Worm (Caenorhabditis elegans) whole organism, L1 larva: ENCODE results near the gene C24H11.5.

Source experiments
- C04F5.9 ChIP-seq: sonication (generic microtip); optimal IDR thresholded peaks from 2 replicates; lab custom pipeline; 2016; ENCODE audit warnings: missing genetic modification characterization, missing compliant biosample characterization
- C16A3.4 ChIP-seq: fragments of 150-350 bp; optimal IDR thresholded peaks from 2 replicates; lab custom pipeline; 2014; ENCODE audit warnings: missing biosample characterization, missing genetic modification characterization
- C34B4.2 ChIP-seq: sonication (generic microtip); optimal IDR thresholded peaks from 2 replicates; lab custom pipeline; 2017; ENCODE audit warnings: mild to moderate bottlenecking, missing genetic modification characterization, missing compliant biosample characterization
- F16B12.6 ChIP-seq: fragments of 150-350 bp; optimal IDR thresholded peaks from 2 replicates; lab custom pipeline; 2014; ENCODE audit warnings: missing biosample characterization, missing genetic modification characterization
- alr-1 ChIP-seq: fragments of 200-800 bp; sonication (Bioruptor generic); optimal IDR thresholded peaks from 2 replicates; lab custom pipeline; 2018; ENCODE audit warnings: borderline replicate concordance, mild to moderate bottlenecking, missing genetic modification characterization, missing compliant biosample characterization
- aly-2 ChIP-seq: fragments of 150-350 bp; optimal IDR thresholded peaks from 2 replicates; lab custom pipeline; 2014; ENCODE audit warnings: missing biosample characterization, missing genetic modification characterization
- blmp-1 ChIP-seq: fragments of 150-350 bp; optimal IDR thresholded peaks from 2 replicates; lab custom pipeline; 2014; ENCODE audit warnings: missing biosample characterization, missing genetic modification characterization
- ceh-82 ChIP-seq, 3 experiments: fragments of 150-350 bp in 1 of 3; sonication (generic microtip) in 2 of 3; optimal IDR thresholded peaks; 2 replicates each; lab custom pipeline; 2014 to 2017; ENCODE audit warnings: missing biosample characterization in 3 of 3, missing genetic modification characterization in 3 of 3
- ceh-88 ChIP-seq: fragments of 200-800 bp; sonication (Bioruptor generic); IDR thresholded peaks from 2 replicates; pipeline ENCODE4 v1.3.6; 2022; ENCODE audit warnings: missing genetic modification characterization, missing compliant biosample characterization
- ceh-90 ChIP-seq: sonication (generic microtip); optimal IDR thresholded peaks from 2 replicates; lab custom pipeline; 2016; ENCODE audit warnings: missing genetic modification characterization, missing compliant biosample characterization
- dpl-1 ChIP-seq, 3 experiments: fragments of 150-350 bp in 2 of 3; sonication (generic microtip) in 1 of 3; optimal IDR thresholded peaks; 2 replicates each; lab custom pipeline; 2014 to 2017; ENCODE audit warnings: missing biosample characterization in 3 of 3, missing genetic modification characterization in 3 of 3, missing genetic modification reagents in 3 of 3
- efl-1 ChIP-seq, 4 experiments: fragments of 150-350 bp; optimal IDR thresholded peaks in 3 of 4; peaks in 1 of 4; 1 replicate in 1 of 4; 2 replicates in 3 of 4; lab custom pipeline; 2014; ENCODE audit warnings: missing biosample characterization in 2 of 4, missing genetic modification characterization in 2 of 4, missing genetic modification reagents in 2 of 4
- efl-3 ChIP-seq: fragments of 200-800 bp; sonication (Bioruptor generic); optimal IDR thresholded peaks from 2 replicates; lab custom pipeline; 2018; ENCODE audit warnings: mild to moderate bottlenecking, missing genetic modification characterization, missing compliant biosample characterization
- egl-27 ChIP-seq, 2 experiments: fragments of 150-350 bp in 1 of 2; sonication (generic microtip); optimal IDR thresholded peaks; 3 replicates each; lab custom pipeline; 2017 to 2018; ENCODE audit warnings: missing biosample characterization in 2 of 2, missing genetic modification characterization in 2 of 2, missing genetic modification reagents in 2 of 2
- elt-2 ChIP-seq: sonication (generic microtip); optimal IDR thresholded peaks from 2 replicates; lab custom pipeline; 2016; ENCODE audit warnings: missing genetic modification characterization, mild to moderate bottlenecking, inconsistent platforms, missing compliant biosample characterization, missing genetic modification reagents
- elt-3 ChIP-seq, 6 experiments: fragments of 150-350 bp in 1 of 6; sonication (generic microtip); optimal IDR thresholded peaks; 2 replicates each; lab custom pipeline; 2017 to 2018; ENCODE audit warnings: missing biosample characterization in 6 of 6, missing genetic modification characterization in 6 of 6, inconsistent platforms in 1 of 6
- ets-5 ChIP-seq: fragments of 200-800 bp; sonication (Bioruptor generic); IDR thresholded peaks from 2 replicates; pipeline ENCODE4 v1.3.6; 2022; ENCODE audit warnings: missing genetic modification characterization, missing compliant biosample characterization
- fkh-10 ChIP-seq: sonication (generic microtip); optimal IDR thresholded peaks from 2 replicates; lab custom pipeline; 2017; ENCODE audit warnings: missing biosample characterization, missing genetic modification reagents, missing genetic modification characterization
- fkh-8 ChIP-seq: sonication (generic microtip); optimal IDR thresholded peaks from 2 replicates; lab custom pipeline; 2016; ENCODE audit warnings: mild to moderate bottlenecking, missing genetic modification characterization, missing compliant biosample characterization
- fos-1 ChIP-seq: fragments of 150-350 bp; optimal IDR thresholded peaks from 2 replicates; lab custom pipeline; 2014; ENCODE audit warnings: missing biosample characterization, missing genetic modification characterization
- hlh-4 ChIP-seq: sonication (generic microtip); optimal IDR thresholded peaks from 2 replicates; lab custom pipeline; 2016; ENCODE audit warnings: mild to moderate bottlenecking, missing genetic modification characterization, missing compliant biosample characterization
- hpl-2 ChIP-seq: fragments of 150-350 bp; optimal IDR thresholded peaks from 2 replicates; lab custom pipeline; 2014; ENCODE audit warnings: missing biosample characterization, missing genetic modification reagents, missing genetic modification characterization
- isw-1 ChIP-seq: fragments of 200-800 bp; sonication (Bioruptor generic); IDR thresholded peaks from 2 replicates; pipeline ENCODE4 v1.3.6; 2022; ENCODE audit warnings: missing genetic modification characterization, missing compliant biosample characterization
- jun-1 ChIP-seq: fragments of 150-350 bp; optimal IDR thresholded peaks from 2 replicates; lab custom pipeline; 2014; ENCODE audit warnings: missing biosample characterization, missing genetic modification reagents, missing genetic modification characterization
- lin-13 ChIP-seq: fragments of 150-350 bp; optimal IDR thresholded peaks from 2 replicates; lab custom pipeline; 2014; ENCODE audit warnings: missing biosample characterization, missing genetic modification reagents, missing genetic modification characterization
- lin-14 ChIP-seq: fragments of 200-800 bp; sonication (Bioruptor generic); optimal IDR thresholded peaks from 2 replicates; lab custom pipeline; 2018; ENCODE audit warnings: mild to moderate bottlenecking, missing genetic modification characterization, moderate library complexity, missing compliant biosample characterization
- lin-15B ChIP-seq: fragments of 150-350 bp; sonication (generic microtip); optimal IDR thresholded peaks from 3 replicates; lab custom pipeline; 2014; ENCODE audit warnings: missing biosample characterization, missing genetic modification characterization
- lin-35 ChIP-seq, 2 experiments: fragments of 150-350 bp; optimal IDR thresholded peaks; 2 replicates each; lab custom pipeline; 2014; ENCODE audit warnings: missing biosample characterization in 2 of 2, missing genetic modification characterization in 2 of 2, missing genetic modification reagents in 2 of 2
- lir-3 ChIP-seq: sonication (generic microtip); optimal IDR thresholded peaks from 2 replicates; lab custom pipeline; 2016; ENCODE audit warnings: mild to moderate bottlenecking, missing genetic modification characterization, moderate library complexity, missing compliant biosample characterization; ENCODE audit not compliant: poor library complexity
- lsy-2 ChIP-seq, 2 experiments: fragments of 150-350 bp; optimal IDR thresholded peaks; 2 replicates each; lab custom pipeline; 2014; ENCODE audit warnings: missing biosample characterization in 2 of 2, missing genetic modification characterization in 2 of 2
- mdl-1 ChIP-seq, 2 experiments: fragments of 150-350 bp; optimal IDR thresholded peaks; 2 replicates each; lab custom pipeline; 2014 to 2017; ENCODE audit warnings: missing biosample characterization in 2 of 2, missing genetic modification characterization in 2 of 2, inconsistent platforms in 1 of 2
- mef-2 ChIP-seq: fragments of 150-350 bp; optimal IDR thresholded peaks from 2 replicates; lab custom pipeline; 2014; ENCODE audit warnings: missing biosample characterization, missing genetic modification characterization
- mep-1 ChIP-seq: fragments of 150-350 bp; optimal IDR thresholded peaks from 2 replicates; lab custom pipeline; 2014; ENCODE audit warnings: missing biosample characterization, missing genetic modification characterization
- nhr-12 ChIP-seq: sonication (generic microtip); optimal IDR thresholded peaks from 2 replicates; lab custom pipeline; 2017; ENCODE audit warnings: missing biosample characterization, missing genetic modification characterization
- nhr-19 ChIP-seq: fragments of 200-800 bp; sonication (Bioruptor generic); conservative IDR thresholded peaks from 2 replicates; pipeline ENCODE4 v1.3.6; 2022; ENCODE audit warnings: missing genetic modification characterization, missing compliant biosample characterization
- nhr-28 ChIP-seq: fragments of 150-350 bp; optimal IDR thresholded peaks from 2 replicates; lab custom pipeline; 2014; ENCODE audit warnings: missing biosample characterization, missing genetic modification characterization
- nhr-71 ChIP-seq: sonication (generic microtip); optimal IDR thresholded peaks from 2 replicates; lab custom pipeline; 2016; ENCODE audit warnings: mild to moderate bottlenecking, missing genetic modification characterization, moderate library complexity, missing compliant biosample characterization
- nhr-77 ChIP-seq: fragments of 150-350 bp; optimal IDR thresholded peaks from 2 replicates; lab custom pipeline; 2014; ENCODE audit warnings: missing biosample characterization, missing genetic modification characterization
- nhr-84 ChIP-seq: sonication (generic microtip); optimal IDR thresholded peaks from 2 replicates; lab custom pipeline; 2017; ENCODE audit warnings: missing biosample characterization, missing genetic modification characterization
- nhr-90 ChIP-seq: sonication (generic microtip); optimal IDR thresholded peaks from 2 replicates; lab custom pipeline; 2016; ENCODE audit warnings: mild to moderate bottlenecking, missing genetic modification characterization, missing compliant biosample characterization; ENCODE audit not compliant: poor library complexity
- pax-3 ChIP-seq: fragments of 200-800 bp; sonication (Bioruptor generic); optimal IDR thresholded peaks from 2 replicates; lab custom pipeline; 2018; ENCODE audit warnings: mild to moderate bottlenecking, missing genetic modification characterization, moderate library complexity, missing compliant biosample characterization
- skn-1 ChIP-seq: fragments of 150-350 bp; optimal IDR thresholded peaks from 2 replicates; lab custom pipeline; 2014; ENCODE audit warnings: missing biosample characterization, missing genetic modification characterization
- snpc-4 ChIP-seq: fragments of 150-350 bp; optimal IDR thresholded peaks from 2 replicates; lab custom pipeline; 2014; ENCODE audit warnings: missing biosample characterization, missing genetic modification characterization
- snu-23 ChIP-seq: sonication (generic microtip); optimal IDR thresholded peaks from 2 replicates; lab custom pipeline; 2016; ENCODE audit warnings: missing genetic modification characterization, missing compliant biosample characterization
- sptf-1 ChIP-seq: fragments of 150-350 bp; optimal IDR thresholded peaks from 2 replicates; lab custom pipeline; 2014; ENCODE audit warnings: missing biosample characterization, missing genetic modification characterization
- sup-37 ChIP-seq: fragments of 200-800 bp; sonication (Bioruptor generic); optimal IDR thresholded peaks from 2 replicates; lab custom pipeline; 2018; ENCODE audit warnings: mild to moderate bottlenecking, missing genetic modification characterization, missing compliant biosample characterization
- tlp-1 ChIP-seq: fragments of 150-350 bp; optimal IDR thresholded peaks from 2 replicates; lab custom pipeline; 2014; ENCODE audit warnings: missing biosample characterization, missing genetic modification characterization
- unc-130 ChIP-seq: fragments of 150-350 bp; optimal IDR thresholded peaks from 2 replicates; lab custom pipeline; 2017; ENCODE audit warnings: missing biosample characterization, missing genetic modification characterization, inconsistent platforms
- unc-86 ChIP-seq: sonication (generic microtip); optimal IDR thresholded peaks from 2 replicates; lab custom pipeline; 2016; ENCODE audit warnings: missing genetic modification characterization, missing compliant biosample characterization
- xbp-1 ChIP-seq: sonication (generic microtip); optimal IDR thresholded peaks from 2 replicates; lab custom pipeline; 2016; ENCODE audit warnings: missing genetic modification characterization, missing compliant biosample characterization
- ztf-11 ChIP-seq, 2 experiments: sonication (generic microtip); optimal IDR thresholded peaks; 2 replicates each; lab custom pipeline; 2016 to 2017; ENCODE audit warnings: missing genetic modification characterization in 2 of 2, missing biosample characterization in 1 of 2, missing compliant biosample characterization in 1 of 2

C24H11.5 gene

DNA sequence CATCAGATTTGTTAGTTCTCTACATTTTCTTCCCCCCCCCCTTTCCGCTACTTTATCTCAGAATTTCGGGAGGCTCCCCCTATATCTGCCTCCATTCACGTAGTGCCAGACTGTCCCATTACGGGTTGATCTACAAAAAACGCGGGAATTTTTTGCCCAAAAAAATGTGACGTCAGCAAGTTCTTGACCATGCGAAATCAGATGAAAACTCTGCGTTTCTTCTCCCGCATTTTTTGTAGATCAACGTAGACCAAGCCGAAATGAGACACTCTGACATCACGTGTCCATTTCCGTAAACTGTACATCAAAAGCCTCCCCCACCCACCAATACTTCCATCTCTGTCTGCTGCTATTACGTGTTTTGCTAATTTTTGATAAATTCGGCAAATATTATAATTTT is 44.5 kb downstream of the C24H11.5 start:
- TF ChIP-seq pax-3 (no peak), lsy-2 (tag; optimal IDR thresholded peaks at IDR 0.05; lab: Kevin White, UChicago) (no peak), hpl-2 (GFP tag; lab: Kevin White, UChicago) (no peak), sptf-1 (tag; lab: Kevin White, UChicago) (no peak), C04F5.9 (tag; lab: Kevin White, UChicago) (no peak), efl-3 (GFP tag; lab: Kevin White, UChicago) (no peak), ceh-82 (tag; optimal IDR thresholded peaks at IDR 0.05; lab: Kevin White, UChicago) (no peak), nhr-19 (no peak), fkh-8 (no peak), ztf-11 (tag; optimal IDR thresholded peaks at IDR 0.05; lab: Kevin White, UChicago) (no peak), skn-1 (tag; lab: Kevin White, UChicago) (no peak), ceh-88 (GFP tag; lab: Robert Waterston, UW) (no peak), isw-1 (no peak), lin-15B (tag; lab: Kevin White, UChicago) (no peak), F16B12.6 (tag; lab: Kevin White, UChicago) (no peak), hlh-4 (no peak), fkh-10 (no peak), nhr-12 (tag; lab: Kevin White, UChicago) (no peak), unc-130 (tag; lab: Kevin White, UChicago) (no peak)

DNA sequence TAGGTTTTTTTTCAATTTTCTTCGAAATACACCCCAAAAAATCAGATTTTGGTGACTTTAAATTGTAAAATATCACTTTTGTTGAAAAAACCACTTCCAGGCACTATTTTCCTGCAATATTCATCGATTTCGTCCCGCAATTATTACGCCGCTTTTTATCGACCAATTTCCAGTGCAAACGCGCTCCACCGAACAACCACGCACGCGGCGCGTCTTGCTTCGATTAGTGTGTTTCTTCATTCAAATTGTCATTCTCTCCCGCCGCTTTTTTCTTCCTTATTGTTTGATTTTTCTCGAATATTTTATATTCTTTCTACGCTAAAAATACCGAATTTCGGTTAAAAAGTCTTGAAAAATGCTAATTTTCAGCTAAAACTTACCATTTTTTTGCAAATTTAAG is 45.6 kb downstream of the C24H11.5 start:
- TF ChIP-seq unc-86 (tag; lab: Kevin White, UChicago) (peak; percentile 6), lsy-2 (tag; optimal IDR thresholded peaks at IDR 0.05; lab: Kevin White, UChicago) (peak; percentile 61 to 90), C16A3.4 (peak; percentile 82), nhr-77 (tag; lab: Kevin White, UChicago) (peak; percentile 47), dpl-1 (GFP tag; optimal IDR thresholded peaks at IDR 0.05; lab: Kevin White, UChicago) (peak; percentile 33 to 76 (median 58)), ceh-82 (tag; optimal IDR thresholded peaks at IDR 0.05; lab: Kevin White, UChicago) (peak; percentile 27 to 85 (median 32)), ets-5 (GFP tag; lab: Robert Waterston, UW) (no peak), nhr-84 (no peak), nhr-28 (tag; lab: Kevin White, UChicago) (no peak), ceh-90 (no peak), snu-23 (GFP tag; lab: Kevin White, UChicago) (peak; percentile 58), tlp-1 (tag; lab: Kevin White, UChicago) (no peak), lir-3 (no peak), sup-37 (GFP tag; lab: Kevin White, UChicago) (no peak), snpc-4 (tag; lab: Kevin White, UChicago) (peak; percentile 42), lin-14 (GFP tag; lab: Kevin White, UChicago) (peak; percentile 78), egl-27 (tag; optimal IDR thresholded peaks at IDR 0.05; lab: Kevin White, UChicago) (no peak), aly-2 (tag; lab: Kevin White, UChicago) (no peak), alr-1 (tag; lab: Kevin White, UChicago) (no peak), mdl-1 (tag; optimal IDR thresholded peaks at IDR 0.05; lab: Kevin White, UChicago) (peak in 1 of 2 experiments; percentile 88), fos-1 (tag; lab: Kevin White, UChicago) (peak; percentile 34), jun-1 (no peak), elt-3 (tag; optimal IDR thresholded peaks at IDR 0.05; lab: Kevin White, UChicago) (peak in 1 of 6 experiments; percentile 24), blmp-1 (tag; lab: Kevin White, UChicago) (peak; percentile 65), lin-13 (peak; percentile 40), C34B4.2 (tag; lab: Kevin White, UChicago) (no peak), xbp-1 (peak; percentile 47), efl-1 (optimal IDR thresholded peaks at IDR 0.05; lab: Kevin White, UChicago) (peak; percentile 52 to 71), efl-1 (GFP tag; optimal IDR thresholded peaks at IDR 0.05 in 1 of 2; lab: Kevin White, UChicago) (peak; percentile 74 to 96), mep-1 (peak; percentile 49), skn-1 (tag; lab: Kevin White, UChicago) (peak; percentile 86), nhr-71 (peak; percentile 58), elt-2 (tag; lab: Kevin White, UChicago) (no peak), fkh-10 (no peak), lin-35 (GFP tag; optimal IDR thresholded peaks at IDR 0.05; lab: Kevin White, UChicago) (peak; percentile 72 to 78), unc-130 (tag; lab: Kevin White, UChicago) (peak; percentile 84), mef-2 (tag; lab: Kevin White, UChicago) (no peak), nhr-90 (tag; lab: Kevin White, UChicago) (peak; percentile 16)
